Fruit fly (Drosophila melanogaster) whole organism, embryonic: ENCODE measurements around the gene Coq5.
A peak's percentile ranks its signal among the peaks of the same experiment; 100 is the strongest.

Experiments used
- CG10959 ChIP-seq: fragments of 200-800 bp; sonication (Bioruptor generic); IDR thresholded peaks from 2 replicates; pipeline ENCODE4 v1.3.6; 2022; ENCODE audit warnings: missing biosample characterization, missing genetic modification characterization
- CG17328 ChIP-seq: fragments of 200-800 bp; sonication (Bioruptor generic); IDR thresholded peaks from 2 replicates; pipeline ENCODE4 v1.3.6; 2022; ENCODE audit warnings: missing biosample characterization, missing genetic modification characterization
- CG1792 ChIP-seq: fragments of 200-800 bp; sonication (Bioruptor generic); optimal IDR thresholded peaks from 2 replicates; lab custom pipeline; 2016; ENCODE audit warnings: missing biosample characterization, missing genetic modification characterization
- CG1832 ChIP-seq: fragments of 200-800 bp; sonication (Bioruptor generic); optimal IDR thresholded peaks from 2 replicates; lab custom pipeline; 2017; ENCODE audit warnings: missing biosample characterization, mild to moderate bottlenecking, missing genetic modification characterization, inconsistent platforms
- CG18764 ChIP-seq: fragments of 200-800 bp; sonication (Bioruptor generic); optimal IDR thresholded peaks from 3 replicates; lab custom pipeline; 2016; ENCODE audit warnings: missing biosample characterization, missing genetic modification characterization
- CG2199 ChIP-seq: fragments of 200-800 bp; sonication (Bioruptor generic); IDR thresholded peaks from 3 replicates; pipeline ENCODE4 v1.3.6; 2022; ENCODE audit warnings: missing biosample characterization, missing genetic modification characterization
- CG2712 ChIP-seq: fragments of 200-800 bp; optimal IDR thresholded peaks from 3 replicates; lab custom pipeline; 2019; ENCODE audit warnings: missing biosample characterization, mild to moderate bottlenecking, missing genetic modification characterization, moderate library complexity
- CG2875 ChIP-seq: fragments of 200-800 bp; sonication (Bioruptor generic); optimal IDR thresholded peaks from 2 replicates; lab custom pipeline; 2017; ENCODE audit warnings: missing biosample characterization, mild to moderate bottlenecking, missing genetic modification characterization, missing genetic modification reagents
- CG34422 ChIP-seq: fragments of 200-800 bp; sonication (Bioruptor generic); IDR thresholded peaks from 3 replicates; pipeline ENCODE4 v1.3.6; 2022; ENCODE audit warnings: missing biosample characterization, missing genetic modification characterization
- CG4282 ChIP-seq: fragments of 200-800 bp; sonication (Bioruptor generic); optimal IDR thresholded peaks from 2 replicates; lab custom pipeline; 2016; ENCODE audit warnings: missing biosample characterization, missing genetic modification characterization
- CG4617 ChIP-seq: fragments of 200-800 bp; sonication (Bioruptor generic); optimal IDR thresholded peaks from 3 replicates; lab custom pipeline; 2016; ENCODE audit warnings: missing biosample characterization, missing genetic modification characterization, borderline replicate concordance
- D ChIP-seq, 2 experiments: fragments of 200-800 bp in 1 of 2; fragments of >200 bp in 1 of 2; sonication (Bioruptor generic) in 1 of 2; optimal IDR thresholded peaks; 2 replicates in 1 of 2; 3 replicates in 1 of 2; lab custom pipeline; 2017; ENCODE audit warnings: mild to moderate bottlenecking in 1 of 2, missing biosample characterization in 1 of 2, missing genetic modification characterization in 1 of 2, missing genetic modification reagents in 1 of 2
- Dek ChIP-seq: fragments of 200-800 bp; sonication (Bioruptor generic); optimal IDR thresholded peaks from 3 replicates; lab custom pipeline; 2019; ENCODE audit warnings: missing biosample characterization, mild to moderate bottlenecking, missing genetic modification characterization, moderate library complexity
- H2.0 ChIP-seq: fragments of 200-800 bp; sonication (Bioruptor generic); IDR thresholded peaks from 2 replicates; pipeline ENCODE4 v1.3.6; 2022; ENCODE audit warnings: missing biosample characterization, missing genetic modification characterization
- HLH4C ChIP-seq: fragments of 200-800 bp; sonication (Bioruptor generic); IDR thresholded peaks from 3 replicates; pipeline ENCODE4 v1.3.6; 2022; ENCODE audit warnings: missing biosample characterization, missing genetic modification characterization; ENCODE audit not compliant: partially characterized antibody
- Hr78 ChIP-seq, 2 experiments: fragments of 200-800 bp in 1 of 2; fragments of >200 bp in 1 of 2; sonication (Bioruptor generic) in 1 of 2; optimal IDR thresholded peaks; 2 replicates each; lab custom pipeline; 2017 to 2019; ENCODE audit warnings: missing biosample characterization in 2 of 2, missing genetic modification characterization in 2 of 2, mild to moderate bottlenecking in 1 of 2, moderate library complexity in 1 of 2
- Jarid2 ChIP-seq: fragments of 200-800 bp; sonication (Bioruptor generic); optimal IDR thresholded peaks from 3 replicates; lab custom pipeline; 2017; ENCODE audit warnings: mild to moderate bottlenecking, missing biosample characterization, missing genetic modification reagents, missing genetic modification characterization
- Six4 ChIP-seq: fragments of 200-800 bp; sonication (Bioruptor generic); optimal IDR thresholded peaks from 2 replicates; lab custom pipeline; 2016; ENCODE audit warnings: missing biosample characterization, missing genetic modification characterization
- amos ChIP-seq: fragments of 200-800 bp; sonication (Bioruptor generic); IDR thresholded peaks from 2 replicates; pipeline ENCODE4 v1.3.6; 2022; ENCODE audit warnings: missing biosample characterization, missing genetic modification characterization; ENCODE audit not compliant: partially characterized antibody
- bbx ChIP-seq: fragments of 200-800 bp; sonication (Bioruptor generic); IDR thresholded peaks from 2 replicates; pipeline ENCODE4 v1.3.6; 2022; ENCODE audit warnings: missing biosample characterization, missing genetic modification characterization; ENCODE audit not compliant: partially characterized antibody
- bigmax ChIP-seq: fragments of 200-800 bp; sonication (Bioruptor generic); optimal IDR thresholded peaks from 2 replicates; lab custom pipeline; 2018; ENCODE audit warnings: missing biosample characterization, mild to moderate bottlenecking, missing genetic modification characterization
- chinmo ChIP-seq: fragments of 200-800 bp; sonication (Bioruptor generic); IDR thresholded peaks from 4 replicates; pipeline ENCODE4 v1.3.6; 2022; ENCODE audit warnings: missing biosample characterization, missing genetic modification characterization; ENCODE audit not compliant: partially characterized antibody
- crol ChIP-seq: fragments of 200-800 bp; sonication (Bioruptor generic); IDR thresholded peaks from 2 replicates; pipeline ENCODE4 v1.3.6; 2022; ENCODE audit warnings: missing biosample characterization, missing genetic modification characterization
- dm ChIP-seq: fragments of 200-800 bp; sonication (Bioruptor generic); optimal IDR thresholded peaks from 3 replicates; lab custom pipeline; 2016; ENCODE audit warnings: missing biosample characterization, missing genetic modification characterization
- ewg ChIP-seq: fragments of 200-800 bp; sonication (Bioruptor generic); optimal IDR thresholded peaks from 3 replicates; lab custom pipeline; 2017; ENCODE audit warnings: mild to moderate bottlenecking, missing biosample characterization, missing genetic modification reagents, missing genetic modification characterization
- fd102C ChIP-seq: fragments of 200-800 bp; sonication (Bioruptor generic); optimal IDR thresholded peaks from 2 replicates; lab custom pipeline; 2018; ENCODE audit warnings: missing biosample characterization, mild to moderate bottlenecking, missing genetic modification characterization, moderate library complexity
- ftz-f1 ChIP-seq: fragments of 200-800 bp; sonication (Bioruptor generic); optimal IDR thresholded peaks from 2 replicates; lab custom pipeline; 2016; ENCODE audit warnings: missing biosample characterization, missing genetic modification characterization
- jing ChIP-seq: fragments of 200-800 bp; sonication (Bioruptor generic); optimal IDR thresholded peaks from 2 replicates; lab custom pipeline; 2018; ENCODE audit warnings: missing biosample characterization, mild to moderate bottlenecking, missing genetic modification characterization
- nom ChIP-seq: fragments of 200-800 bp; sonication (Bioruptor generic); optimal IDR thresholded peaks from 2 replicates; lab custom pipeline; 2017; ENCODE audit warnings: missing biosample characterization, missing genetic modification characterization, mild to moderate bottlenecking, moderate library complexity, missing genetic modification reagents
- scrt ChIP-seq: fragments of 200-800 bp; sonication (Bioruptor generic); optimal IDR thresholded peaks from 2 replicates; lab custom pipeline; 2018; ENCODE audit warnings: missing biosample characterization, mild to moderate bottlenecking, missing genetic modification characterization, moderate library complexity
- sens ChIP-seq: fragments of 200-800 bp; sonication (Bioruptor generic); peaks from one replicate; lab custom pipeline; 2016; ENCODE audit warnings: missing biosample characterization, missing genetic modification characterization
- so ChIP-seq: fragments of 200-800 bp; sonication (Bioruptor generic); IDR thresholded peaks from 3 replicates; pipeline ENCODE4 v1.3.6; 2022; ENCODE audit warnings: missing biosample characterization, missing genetic modification characterization
- sqz ChIP-seq: fragments of 200-800 bp; sonication (Bioruptor generic); optimal IDR thresholded peaks from 3 replicates; lab custom pipeline; 2018; ENCODE audit warnings: missing biosample characterization, mild to moderate bottlenecking, missing genetic modification characterization
- sr ChIP-seq: fragments of 200-800 bp; sonication (Bioruptor generic); IDR thresholded peaks from 3 replicates; pipeline ENCODE4 v1.3.6; 2022; ENCODE audit warnings: missing biosample characterization, missing genetic modification characterization
- toy ChIP-seq: fragments of 200-800 bp; sonication (Bioruptor generic); IDR thresholded peaks from 2 replicates; pipeline ENCODE4 v1.3.6; 2022; ENCODE audit warnings: missing biosample characterization, missing genetic modification characterization
- tup ChIP-seq: fragments of 200-800 bp; sonication (Bioruptor generic); optimal IDR thresholded peaks from 2 replicates; lab custom pipeline; 2016; ENCODE audit warnings: missing biosample characterization, mild to moderate bottlenecking, missing genetic modification characterization, moderate library complexity
- twi ChIP-seq: fragments of 200-800 bp; optimal IDR thresholded peaks from 2 replicates; lab custom pipeline; 2019; ENCODE audit warnings: missing biosample characterization, mild to moderate bottlenecking, missing genetic modification characterization, moderate library complexity
- vfl ChIP-seq: fragments of 200-800 bp; sonication (Bioruptor generic); optimal IDR thresholded peaks from 2 replicates; lab custom pipeline; 2016; ENCODE audit warnings: missing biosample characterization, missing genetic modification characterization
- yki ChIP-seq: fragments of >200 bp; optimal IDR thresholded peaks from 3 replicates; lab custom pipeline; 2018

Coq5 gene

DNA sequence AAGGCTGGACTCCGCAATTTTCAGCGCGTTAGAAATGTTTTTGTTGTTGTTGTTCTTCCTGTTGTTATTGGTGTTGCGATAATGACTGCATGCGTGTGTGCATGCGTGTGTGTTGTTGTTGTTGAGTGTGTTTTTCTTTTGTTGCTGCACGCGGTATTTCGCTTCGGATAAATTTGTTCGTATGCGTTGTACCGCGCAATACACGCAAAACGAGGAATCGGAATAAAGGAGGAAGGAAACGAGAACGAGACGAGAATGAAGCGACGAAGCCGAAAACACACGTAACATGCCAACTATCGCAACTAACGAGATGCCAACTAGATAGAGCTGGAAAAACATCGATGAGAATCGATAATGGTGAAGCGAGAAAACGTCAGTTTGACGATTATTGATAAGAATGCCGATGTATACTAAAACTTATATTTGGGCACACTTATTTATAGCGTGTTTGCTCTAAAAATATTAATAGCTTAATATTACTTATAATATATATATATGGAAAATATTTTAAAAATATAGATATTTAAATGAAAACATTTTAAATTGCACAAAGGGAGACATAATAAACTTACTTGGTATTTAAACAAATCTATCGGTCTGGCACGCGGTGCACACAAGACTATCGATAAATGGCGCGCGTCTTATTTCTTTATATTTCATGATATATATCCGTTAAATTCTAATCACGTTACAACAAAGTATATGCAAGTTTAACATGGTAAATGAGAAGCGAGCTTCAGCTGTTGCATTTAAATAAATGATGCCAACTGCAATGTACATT is 17.2 kb upstream of the Coq5 start, which contains the start of gene sno (continued):
- TF ChIP-seq jing (GFP tag; lab: Kevin White, UChicago) (no peak), CG4617 (GFP tag; lab: Kevin White, UChicago) (peak; percentile 56), Dek (tag; lab: Kevin White, UChicago) (no peak), yki (lab: Kevin White, UChicago) (no peak), H2.0 (GFP tag; lab: Robert Waterston, UW) (no peak), CG17328 (peak; percentile 10; the same call in 1 of the 2 replicates), fd102C (GFP tag; lab: Kevin White, UChicago) (no peak), so (GFP tag; lab: Robert Waterston, UW) (no peak), CG18764 (GFP tag; lab: Kevin White, UChicago) (no peak), CG2712 (no peak)

DNA sequence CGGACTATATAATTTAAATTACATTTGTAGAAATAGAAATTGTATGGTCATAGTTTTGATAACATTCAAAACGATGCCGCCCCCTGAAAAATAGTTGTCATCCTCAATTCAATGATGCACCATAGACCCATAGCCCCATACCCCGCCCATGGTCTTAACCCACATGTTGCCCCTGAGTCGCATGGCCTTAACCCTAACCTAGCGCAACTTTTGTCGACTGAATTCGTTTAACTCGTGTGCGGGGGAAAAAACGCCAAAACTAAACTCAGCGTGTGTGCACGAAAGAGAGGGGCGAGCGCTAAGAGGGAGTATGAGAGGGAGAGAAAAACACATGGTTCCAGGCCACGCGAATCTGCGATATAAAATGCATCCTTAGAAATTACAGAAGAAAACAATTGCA is 16.1 kb upstream of the Coq5 start:
- TF ChIP-seq tup (GFP tag; lab: Kevin White, UChicago): no peak
- no peak for TF ChIP-seq CG4282 (GFP tag; lab: Kevin White, UChicago)
- peak in 1 of 2 experiments; percentile 22 for TF ChIP-seq Hr78 (GFP tag; optimal IDR thresholded peaks at IDR 0.05; lab: Kevin White, UChicago)
- peak; percentile 53 for TF ChIP-seq CG10959 (GFP tag; lab: Robert Waterston, UW)
- TF ChIP-seq sr (GFP tag; lab: Robert Waterston, UW): peak; percentile 57; the same call in 2 of the 3 replicates
- peak; percentile 28 for TF ChIP-seq bigmax (GFP tag; lab: Kevin White, UChicago)
- TF ChIP-seq CG1832 (GFP tag; lab: Kevin White, UChicago): peak; percentile 29
- TF ChIP-seq CG1792 (GFP tag; lab: Kevin White, UChicago): no peak
- peak; percentile 27 for TF ChIP-seq dm
- TF ChIP-seq chinmo (GFP tag; lab: Robert Waterston, UW): 0 out of 4 replicates have a peak, but pooled peaks have one; percentile 29
- TF ChIP-seq crol (GFP tag; lab: Robert Waterston, UW): peak; percentile 41
- TF ChIP-seq bbx (GFP tag; lab: Robert Waterston, UW): peak; percentile 11; the same call in 1 of the 2 replicates
- TF ChIP-seq ftz-f1 (GFP tag; lab: Kevin White, UChicago): peak; percentile 49
- TF ChIP-seq CG2199 (GFP tag; lab: Robert Waterston, UW): 0 out of 3 replicates have a peak, but pooled peaks have one; percentile 37
- peak; percentile 14 for TF ChIP-seq scrt (GFP tag; lab: Kevin White, UChicago)
- peak; percentile 9 for TF ChIP-seq sens (GFP tag; lab: Kevin White, UChicago)
- TF ChIP-seq Six4 (GFP tag; lab: Kevin White, UChicago): no peak
- 0 out of 3 replicates have a peak, but pooled peaks have one; percentile 7 for TF ChIP-seq HLH4C (GFP tag; lab: Robert Waterston, UW)
- no peak for TF ChIP-seq vfl (GFP tag; lab: Kevin White, UChicago)
- peak; percentile 26; the same call in 1 of the 3 replicates for TF ChIP-seq CG34422 (GFP tag; lab: Robert Waterston, UW)
- no peak for TF ChIP-seq toy (GFP tag; lab: Robert Waterston, UW)
- TF ChIP-seq twi (tag; lab: Kevin White, UChicago): peak; percentile 51

DNA sequence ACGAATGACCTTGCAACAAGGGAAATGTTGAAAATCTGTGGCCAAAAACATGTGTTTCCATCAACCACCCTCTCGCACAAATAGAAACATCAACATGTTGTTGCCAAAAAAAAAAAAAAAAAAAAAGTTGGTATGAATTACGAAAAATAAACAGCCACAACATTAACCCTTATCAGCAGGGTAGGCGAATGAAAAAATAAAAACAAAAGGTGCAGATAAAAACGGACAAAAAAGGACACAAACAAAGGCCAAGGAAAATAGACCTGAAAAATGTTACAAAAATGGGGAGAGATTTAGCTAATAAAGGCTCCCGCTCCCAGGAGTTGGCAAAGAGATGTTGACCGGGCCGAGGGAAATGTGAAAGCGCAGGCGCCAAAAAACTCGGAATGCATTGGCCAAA is 15.1 kb upstream of the Coq5 start:
- TF ChIP-seq nom (GFP tag; lab: Kevin White, UChicago): peak; percentile 76
- peak; percentile 15 for TF ChIP-seq ewg
- TF ChIP-seq amos (GFP tag; lab: Robert Waterston, UW): no peak
- no peak for TF ChIP-seq Jarid2 (GFP tag; lab: Kevin White, UChicago)
- peak; percentile 47 for TF ChIP-seq sqz (GFP tag; lab: Kevin White, UChicago)
- no peak for TF ChIP-seq D (optimal IDR thresholded peaks at IDR 0.05; lab: Kevin White, UChicago)
- no peak for TF ChIP-seq D (GFP tag; optimal IDR thresholded peaks at IDR 0.05; lab: Kevin White, UChicago)
- TF ChIP-seq CG2875 (GFP tag; lab: Kevin White, UChicago): no peak
- peak; percentile 26 for TF ChIP-seq scrt (GFP tag; lab: Kevin White, UChicago)
- TF ChIP-seq, all 482 proteins: peak for 4
